Worm (Caenorhabditis elegans) whole organism, late embryonic: ENCODE measurements around the gene F35B12.10.
A peak's percentile ranks its signal among the peaks of the same experiment; 100 is the strongest.

Experiments used
- C38D4.7 ChIP-seq: fragments of 200-800 bp; sonication (Bioruptor generic); optimal IDR thresholded peaks from 2 replicates; lab custom pipeline; 2018; ENCODE audit warnings: mild to moderate bottlenecking, missing genetic modification characterization, moderate library complexity, missing compliant biosample characterization
- K02D7.2 ChIP-seq: sonication (generic microtip); optimal IDR thresholded peaks from 2 replicates; lab custom pipeline; 2017; ENCODE audit warnings: mild to moderate bottlenecking, missing genetic modification characterization, missing compliant biosample characterization
- ama-1 ChIP-seq: fragments of 150-350 bp; optimal IDR thresholded peaks from 2 replicates; lab custom pipeline; 2014
- ceh-14 ChIP-seq: sonication (generic microtip); optimal IDR thresholded peaks from 2 replicates; lab custom pipeline; 2016; ENCODE audit warnings: missing genotype, missing genetic modification characterization, missing compliant biosample characterization
- ceh-19 ChIP-seq: fragments of 200-800 bp; sonication (Bioruptor generic); optimal IDR thresholded peaks from 2 replicates; lab custom pipeline; 2018; ENCODE audit warnings: mild to moderate bottlenecking, missing genetic modification characterization, missing compliant biosample characterization
- ceh-22 ChIP-seq: sonication (generic microtip); optimal IDR thresholded peaks from 2 replicates; lab custom pipeline; 2017; ENCODE audit warnings: missing biosample characterization, missing genetic modification characterization
- ceh-24 ChIP-seq: sonication (generic microtip); optimal IDR thresholded peaks from 2 replicates; lab custom pipeline; 2016; ENCODE audit warnings: mild to moderate bottlenecking, missing genetic modification characterization, missing compliant biosample characterization
- ceh-30 ChIP-seq: fragments of 150-350 bp; optimal IDR thresholded peaks from 2 replicates; lab custom pipeline; 2014; ENCODE audit warnings: missing biosample characterization, missing genetic modification characterization
- ceh-31 ChIP-seq: sonication (generic microtip); optimal IDR thresholded peaks from 2 replicates; lab custom pipeline; 2016; ENCODE audit warnings: missing genetic modification characterization, missing compliant biosample characterization
- ceh-45 ChIP-seq: fragments of 200-800 bp; sonication (Bioruptor generic); IDR thresholded peaks from 2 replicates; pipeline ENCODE4 v1.3.6; 2022; ENCODE audit warnings: missing genetic modification reagents, missing genetic modification characterization, missing compliant biosample characterization
- ceh-6 ChIP-seq: fragments of 200-800 bp; sonication (Bioruptor generic); optimal IDR thresholded peaks from 2 replicates; lab custom pipeline; 2018; ENCODE audit warnings: mild to moderate bottlenecking, missing genetic modification characterization, missing compliant biosample characterization
- che-1 ChIP-seq: sonication (generic microtip); optimal IDR thresholded peaks from 2 replicates; lab custom pipeline; 2016; ENCODE audit warnings: mild to moderate bottlenecking, missing genetic modification characterization, missing compliant biosample characterization
- dve-1 ChIP-seq: sonication (generic microtip); optimal IDR thresholded peaks from 2 replicates; lab custom pipeline; 2017; ENCODE audit warnings: antibody characterized with exemption, mild to moderate bottlenecking, missing genetic modification characterization, missing compliant biosample characterization
- elt-4 ChIP-seq: sonication (generic microtip); optimal IDR thresholded peaks from 2 replicates; lab custom pipeline; 2016; ENCODE audit warnings: missing genetic modification characterization, missing compliant biosample characterization
- gmeb-2 ChIP-seq: sonication (generic microtip); optimal IDR thresholded peaks from 2 replicates; lab custom pipeline; 2016; ENCODE audit warnings: missing genetic modification characterization, inconsistent platforms, missing compliant biosample characterization
- hlh-15 ChIP-seq: sonication (generic microtip); optimal IDR thresholded peaks from 2 replicates; lab custom pipeline; 2016; ENCODE audit warnings: missing genetic modification characterization, missing compliant biosample characterization
- hlh-30 ChIP-seq: sonication (generic microtip); optimal IDR thresholded peaks from 2 replicates; lab custom pipeline; 2017; ENCODE audit warnings: antibody characterized with exemption, missing genetic modification characterization, missing compliant biosample characterization; ENCODE audit not compliant: insufficient read depth
- hlh-8 ChIP-seq: sonication (generic microtip); optimal IDR thresholded peaks from 2 replicates; lab custom pipeline; 2016; ENCODE audit warnings: missing genotype, missing genetic modification characterization, missing compliant biosample characterization
- nfya-1 ChIP-seq: sonication (generic microtip); optimal IDR thresholded peaks from 2 replicates; lab custom pipeline; 2017; ENCODE audit warnings: missing genetic modification characterization, mild to moderate bottlenecking, missing compliant biosample characterization, antibody characterized with exemption, moderate library complexity
- pha-2 ChIP-seq: sonication (generic microtip); optimal IDR thresholded peaks from 2 replicates; lab custom pipeline; 2017; ENCODE audit warnings: mild to moderate bottlenecking, missing genetic modification characterization, missing compliant biosample characterization
- pros-1 ChIP-seq: fragments of 150-350 bp; optimal IDR thresholded peaks from 2 replicates; lab custom pipeline; 2014; ENCODE audit warnings: missing biosample characterization, missing genetic modification reagents, missing genetic modification characterization
- sdc-2 ChIP-seq: sonication (generic microtip); optimal IDR thresholded peaks from 2 replicates; lab custom pipeline; 2016; ENCODE audit warnings: missing genotype, missing genetic modification characterization, missing compliant biosample characterization
- sox-2 ChIP-seq: fragments of 200-800 bp; sonication (Bioruptor generic); IDR thresholded peaks from 2 replicates; pipeline ENCODE4 v1.3.6; 2022; ENCODE audit warnings: missing genetic modification reagents, missing genetic modification characterization, missing compliant biosample characterization
- sox-4 ChIP-seq: sonication (generic microtip); optimal IDR thresholded peaks from 2 replicates; lab custom pipeline; 2017; ENCODE audit warnings: mild to moderate bottlenecking, missing genetic modification characterization, inconsistent platforms, missing compliant biosample characterization
- tbx-2 ChIP-seq: sonication (generic microtip); optimal IDR thresholded peaks from 2 replicates; lab custom pipeline; 2016; ENCODE audit warnings: missing genetic modification characterization, missing compliant biosample characterization
- ttx-3 ChIP-seq: sonication (generic microtip); optimal IDR thresholded peaks from 2 replicates; lab custom pipeline; 2016; ENCODE audit warnings: missing genetic modification reagents, missing genetic modification characterization, missing compliant biosample characterization
- unc-55 ChIP-seq: sonication (generic microtip); optimal IDR thresholded peaks from 2 replicates; lab custom pipeline; 2017; ENCODE audit warnings: missing biosample characterization, missing genetic modification reagents, missing genetic modification characterization
- unc-86 ChIP-seq: sonication (generic microtip); optimal IDR thresholded peaks from 2 replicates; lab custom pipeline; 2016; ENCODE audit warnings: missing genetic modification characterization, missing compliant biosample characterization
- zip-5 ChIP-seq: sonication (generic microtip); optimal IDR thresholded peaks from 2 replicates; lab custom pipeline; 2016; ENCODE audit warnings: missing genetic modification characterization, missing compliant biosample characterization
- ztf-16 ChIP-seq: sonication (generic microtip); optimal IDR thresholded peaks from 2 replicates; lab custom pipeline; 2017; ENCODE audit warnings: missing genetic modification characterization, missing compliant biosample characterization

Gene F35B12.10

ce11 chrV:11673746-11674365 is 44.8 kb upstream of the F35B12.10 start (continued):
- TF ChIP-seq nfya-1 (tag; lab: Kevin White, UChicago) (peak; percentile 45), pha-2 (peak; percentile 57), che-1 (tag; lab: Kevin White, UChicago) (no peak)

ce11 chrV:11672497-11672896 is 43.4 kb upstream of the F35B12.10 start, which contains the start of gene lgc-44:
Gene lgc-44, minus strand, starts transcription at chrV:11672597.
- TF ChIP-seq sdc-2 (tag; lab: Kevin White, UChicago) (no peak), ama-1 (no peak), ceh-24 (no peak), sox-4 (no peak), C38D4.7 (GFP tag; lab: Kevin White, UChicago) (no peak), unc-86 (tag; lab: Kevin White, UChicago) (no peak), dve-1 (tag; lab: Kevin White, UChicago) (no peak), ceh-6 (GFP tag; lab: Kevin White, UChicago) (no peak), pros-1 (no peak), gmeb-2 (tag; lab: Kevin White, UChicago) (no peak), ceh-30 (tag; lab: Kevin White, UChicago) (no peak), K02D7.2 (tag; lab: Kevin White, UChicago) (no peak)

- no peak for TF ChIP-seq pha-2
- TF ChIP-seq sox-2 (GFP tag; lab: Robert Waterston, UW): no peak
- no peak for TF ChIP-seq zip-5 (tag; lab: Kevin White, UChicago)
- no peak for TF ChIP-seq ceh-31
- TF ChIP-seq ceh-19 (GFP tag; lab: Kevin White, UChicago): no peak
- TF ChIP-seq hlh-30 (tag; lab: Kevin White, UChicago): no peak
- no peak for TF ChIP-seq hlh-15 (tag; lab: Kevin White, UChicago)
- TF ChIP-seq unc-55 (GFP tag; lab: Kevin White, UChicago): no peak
- no peak for TF ChIP-seq ama-1
- TF ChIP-seq ceh-45 (GFP tag; lab: Robert Waterston, UW): no peak
- TF ChIP-seq hlh-8 (tag; lab: Kevin White, UChicago): no peak
Observed at ce11 chrV:11667176-11667575, 38.1 kb upstream of the F35B12.10 start, which contains the start of gene F46F3.3. Gene F46F3.3, plus strand, starts transcription at chrV:11667476.

DNA sequence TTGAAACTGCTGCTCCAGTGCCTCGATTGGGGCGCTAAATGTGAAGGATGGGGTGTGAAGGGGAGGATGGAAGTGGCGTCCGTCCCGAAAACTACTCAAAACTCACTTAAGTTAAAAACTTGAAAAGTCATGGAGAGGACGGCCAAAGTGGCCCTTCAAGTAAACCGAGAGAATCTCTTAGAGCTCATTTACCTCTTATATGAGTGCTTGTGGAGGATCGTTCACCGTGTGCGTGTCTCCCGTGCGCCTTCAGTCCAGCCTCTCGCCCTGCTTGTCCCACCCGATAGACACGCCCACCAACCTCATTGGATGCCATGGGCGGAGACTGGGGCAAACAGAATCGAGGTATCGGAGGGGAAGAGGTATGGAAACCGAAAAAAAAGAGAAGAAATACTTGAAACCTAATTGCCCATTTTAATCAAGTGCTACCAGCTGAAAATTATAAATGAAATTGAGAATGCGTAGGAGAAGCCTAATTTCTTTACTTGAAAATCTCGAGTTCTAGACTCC is 35.9 kb upstream of the F35B12.10 start, which contains the start of gene ceh-27:
TSS of gene ceh-27 (minus strand) at position 228 of the 510 bp plus-strand sequence.
- TF ChIP-seq ttx-3 (tag; lab: Kevin White, UChicago) (no peak), ceh-14 (tag; lab: Kevin White, UChicago) (no peak), pha-2 (peak; percentile 63), nfya-1 (tag; lab: Kevin White, UChicago) (peak; percentile 71), hlh-30 (tag; lab: Kevin White, UChicago) (no peak), sdc-2 (tag; lab: Kevin White, UChicago) (no peak)

DNA sequence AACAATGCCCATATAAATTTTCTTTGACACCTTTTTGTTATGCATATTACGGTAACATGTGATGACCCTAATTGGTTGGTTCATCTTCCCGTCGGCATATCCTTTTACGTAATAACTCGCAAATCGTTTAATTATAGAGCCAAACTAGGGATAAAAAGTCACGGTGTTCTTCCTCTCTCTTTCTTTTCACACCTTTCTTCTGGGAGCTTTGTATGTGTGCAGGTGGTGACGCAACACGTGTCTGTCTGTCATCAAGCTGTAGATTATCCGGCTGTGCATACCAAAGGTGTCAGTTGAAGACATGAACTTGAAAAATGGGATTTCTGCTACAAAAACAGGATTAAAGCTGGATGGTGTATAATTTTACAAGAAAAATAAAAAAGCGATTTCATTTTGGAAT is 31.5 kb upstream of the F35B12.10 start:
- TF ChIP-seq pha-2 (peak; percentile 43), ceh-22 (tag; lab: Kevin White, UChicago) (no peak), ztf-16 (tag; lab: Kevin White, UChicago) (no peak), tbx-2 (tag; lab: Kevin White, UChicago) (peak; percentile 39), hlh-8 (tag; lab: Kevin White, UChicago) (no peak)

DNA sequence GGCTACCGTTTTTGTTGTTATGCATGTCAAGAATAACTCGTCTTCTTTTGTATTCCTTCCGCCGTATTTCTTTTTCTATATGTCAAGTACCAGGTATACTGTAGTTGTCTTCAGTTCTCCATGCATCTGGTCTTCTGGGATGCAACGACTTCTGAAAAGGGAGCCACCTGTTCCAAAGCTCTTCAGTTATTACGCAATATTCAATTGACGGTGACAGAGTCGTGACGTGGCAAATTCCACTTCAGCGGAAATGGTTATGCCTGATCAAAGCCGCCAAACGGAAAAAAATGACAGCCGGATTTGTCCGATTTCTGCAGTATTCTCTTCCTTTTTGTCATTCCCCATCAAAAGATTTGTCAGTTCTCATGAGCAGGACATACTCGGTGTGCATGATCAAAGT is 27.4 kb upstream of the F35B12.10 start:
- no peak for TF ChIP-seq elt-4 (tag; lab: Kevin White, UChicago)
